Worm (Caenorhabditis elegans) whole organism, L4 larva: Measurements from ENCODE around the gene Y57E12B.11.

ENCODE experiments used
- D1046.2 ChIP-seq: fragments of 200-800 bp; sonication (Bioruptor generic); IDR thresholded peaks from 2 replicates; pipeline ENCODE4 v1.3.6; 2022; ENCODE audit warnings: missing genetic modification characterization, missing compliant biosample characterization
- F37D6.2 ChIP-seq: sonication (generic microtip); optimal IDR thresholded peaks from 2 replicates; lab custom pipeline; 2016; ENCODE audit warnings: mild to moderate bottlenecking, missing genetic modification characterization, missing compliant biosample characterization
- F44E2.7 ChIP-seq: fragments of 200-800 bp; sonication (Bioruptor generic); IDR thresholded peaks from 2 replicates; pipeline ENCODE4 v2.1.2; 2022; ENCODE audit warnings: missing genetic modification characterization, missing compliant biosample characterization
- F49E8.2 ChIP-seq: sonication (generic microtip); optimal IDR thresholded peaks from 2 replicates; lab custom pipeline; 2016; ENCODE audit warnings: missing compliant biosample characterization, mild to moderate bottlenecking, missing genetic modification characterization, borderline replicate concordance
- R02D3.7 ChIP-seq: fragments of 150-350 bp; sonication (generic microtip); optimal IDR thresholded peaks from 3 replicates; lab custom pipeline; 2014; ENCODE audit warnings: missing biosample characterization, missing genetic modification characterization
- T20F7.1 ChIP-seq: fragments of 200-800 bp; sonication (Bioruptor generic); optimal IDR thresholded peaks from 2 replicates; lab custom pipeline; 2018; ENCODE audit warnings: mild to moderate bottlenecking, missing genetic modification characterization, missing compliant biosample characterization
- T26A8.4 ChIP-seq: fragments of 200-800 bp; sonication (Bioruptor generic); IDR thresholded peaks from 2 replicates; pipeline ENCODE4 v1.3.6; 2022; ENCODE audit warnings: missing genetic modification characterization, missing compliant biosample characterization
- Y105C5A.15 ChIP-seq: fragments of 200-800 bp; sonication (Bioruptor generic); IDR thresholded peaks from 2 replicates; pipeline ENCODE4 v1.3.6; 2022; ENCODE audit warnings: missing genetic modification characterization, missing compliant biosample characterization
- Y5F2A.4 ChIP-seq: fragments of 200-800 bp; sonication (Bioruptor generic); optimal IDR thresholded peaks from 2 replicates; lab custom pipeline; 2018; ENCODE audit warnings: mild to moderate bottlenecking, missing genetic modification characterization, missing compliant biosample characterization
- aly-2 ChIP-seq: sonication (generic microtip); optimal IDR thresholded peaks from 2 replicates; lab custom pipeline; 2018; ENCODE audit warnings: missing biosample characterization, missing genetic modification characterization
- ceh-44 ChIP-seq: fragments of 200-800 bp; sonication (Bioruptor generic); IDR thresholded peaks from 2 replicates; pipeline ENCODE4 v1.3.6; 2022; ENCODE audit warnings: missing genetic modification reagents, missing genetic modification characterization, missing compliant biosample characterization
- cey-2 ChIP-seq: sonication (generic microtip); optimal IDR thresholded peaks from 3 replicates; lab custom pipeline; 2017; ENCODE audit warnings: missing genetic modification characterization, mild to moderate bottlenecking, missing compliant biosample characterization, antibody characterized with exemption, borderline replicate concordance; ENCODE audit not compliant: insufficient read depth
- daf-16 ChIP-seq, 3 experiments: sonication (generic microtip); optimal IDR thresholded peaks; 2 replicates each; lab custom pipeline; 2016 to 2017; ENCODE audit warnings: missing genetic modification characterization in 3 of 3, missing genetic modification reagents in 3 of 3, mild to moderate bottlenecking in 2 of 3, missing compliant biosample characterization in 2 of 3, missing biosample characterization in 1 of 3, moderate library complexity in 1 of 3
- daf-19 ChIP-seq: fragments of 200-800 bp; sonication (Bioruptor generic); conservative IDR thresholded peaks from 2 replicates; pipeline ENCODE4 v1.3.6; 2022; ENCODE audit warnings: missing genetic modification characterization, missing compliant biosample characterization
- dmd-8 ChIP-seq: fragments of 200-800 bp; sonication (Bioruptor generic); IDR thresholded peaks from 2 replicates; pipeline ENCODE4 v1.3.6; 2022; ENCODE audit warnings: missing genetic modification characterization, missing compliant biosample characterization
- dpl-1 ChIP-seq: fragments of 150-350 bp; optimal IDR thresholded peaks from 2 replicates; lab custom pipeline; 2014; ENCODE audit warnings: missing biosample characterization, missing genetic modification reagents, missing genetic modification characterization
- egl-43 ChIP-seq: fragments of 200-800 bp; sonication (Bioruptor generic); IDR thresholded peaks from 2 replicates; pipeline ENCODE4 v1.3.6; 2022; ENCODE audit warnings: missing genetic modification reagents, missing genetic modification characterization, missing compliant biosample characterization
- fkh-10 ChIP-seq: fragments of 150-350 bp; optimal IDR thresholded peaks from 2 replicates; lab custom pipeline; 2014; ENCODE audit warnings: missing biosample characterization, missing genetic modification reagents, missing genetic modification characterization
- hlh-11 ChIP-seq: fragments of 200-800 bp; sonication (Bioruptor generic); optimal IDR thresholded peaks from 2 replicates; lab custom pipeline; 2018; ENCODE audit warnings: mild to moderate bottlenecking, missing genetic modification characterization, missing compliant biosample characterization
- jun-1 ChIP-seq: fragments of 150-350 bp; optimal IDR thresholded peaks from 2 replicates; lab custom pipeline; 2014; ENCODE audit warnings: missing biosample characterization, missing genetic modification reagents, missing genetic modification characterization
- lim-7 ChIP-seq: fragments of 200-800 bp; sonication (Bioruptor generic); IDR thresholded peaks from 2 replicates; pipeline ENCODE4 v1.3.6; 2022; ENCODE audit warnings: missing genetic modification characterization, missing compliant biosample characterization
- mdl-1 ChIP-seq, 2 experiments: fragments of 150-350 bp in 1 of 2; sonication (generic microtip) in 1 of 2; optimal IDR thresholded peaks; 2 replicates each; lab custom pipeline; 2014 to 2017; ENCODE audit warnings: missing biosample characterization in 2 of 2, missing genetic modification characterization in 2 of 2
- mxl-2 ChIP-seq: fragments of 200-800 bp; sonication (Bioruptor generic); conservative IDR thresholded peaks from 2 replicates; pipeline ENCODE4 v1.3.6; 2022; ENCODE audit warnings: missing genetic modification reagents, missing genetic modification characterization, missing compliant biosample characterization
- nhr-11 ChIP-seq: fragments of 150-350 bp; optimal IDR thresholded peaks from 2 replicates; lab custom pipeline; 2014; ENCODE audit warnings: missing biosample characterization, missing genetic modification characterization
- nhr-111 ChIP-seq: fragments of 200-800 bp; sonication (Bioruptor generic); optimal IDR thresholded peaks from 2 replicates; lab custom pipeline; 2018; ENCODE audit warnings: mild to moderate bottlenecking, missing genetic modification characterization, missing compliant biosample characterization
- nhr-28 ChIP-seq: fragments of 150-350 bp; optimal IDR thresholded peaks from 2 replicates; lab custom pipeline; 2014; ENCODE audit warnings: missing biosample characterization, missing genetic modification characterization
- nhr-42 ChIP-seq: fragments of 200-800 bp; sonication (Bioruptor generic); IDR thresholded peaks from 2 replicates; pipeline ENCODE4 v1.3.6; 2022; ENCODE audit warnings: missing genetic modification characterization, missing compliant biosample characterization
- rbr-2 ChIP-seq: sonication (generic microtip); optimal IDR thresholded peaks from 2 replicates; lab custom pipeline; 2016; ENCODE audit warnings: missing genotype, missing genetic modification characterization, missing compliant biosample characterization
- sdz-12 ChIP-seq: fragments of 200-800 bp; sonication (Bioruptor generic); optimal IDR thresholded peaks from 2 replicates; lab custom pipeline; 2018; ENCODE audit warnings: mild to moderate bottlenecking, missing genetic modification characterization, missing compliant biosample characterization
- snpc-4 ChIP-seq: fragments of 150-350 bp; optimal IDR thresholded peaks from 2 replicates; lab custom pipeline; 2014; ENCODE audit warnings: missing biosample characterization, missing genetic modification characterization
- tag-97 ChIP-seq: fragments of 200-800 bp; sonication (Bioruptor generic); IDR thresholded peaks from 2 replicates; pipeline ENCODE4 v1.3.6; 2022; ENCODE audit warnings: missing genetic modification characterization, missing compliant biosample characterization
- unc-39 ChIP-seq: sonication (generic microtip); optimal IDR thresholded peaks from 2 replicates; lab custom pipeline; 2017; ENCODE audit warnings: missing biosample characterization, missing genetic modification characterization

Y57E12B.11 gene

DNA sequence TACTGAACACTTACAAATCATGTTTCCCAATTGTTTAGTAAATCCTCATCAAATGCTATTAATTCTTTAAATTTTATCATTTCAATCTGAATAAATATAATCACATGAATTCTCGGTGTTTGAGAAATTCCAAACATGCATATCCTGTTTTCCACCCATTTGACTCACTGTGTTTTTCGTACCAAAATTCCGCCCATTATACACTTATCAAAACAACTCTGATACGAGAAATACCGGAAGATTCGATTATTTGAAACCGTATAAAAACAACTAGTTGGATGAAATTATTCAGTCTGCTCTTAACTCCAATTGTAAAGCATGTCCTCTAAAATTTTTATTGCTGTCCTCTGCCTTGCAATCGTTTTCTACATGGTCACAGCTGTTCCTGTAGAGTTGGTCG, 1.4 kb downstream of the Y57E12B.11 start, which contains the start of gene Y57E12B.1:
TSS of gene Y57E12B.1 (plus strand) at position 301 of the 400 bp plus-strand sequence.
- TF ChIP-seq tag-97 (GFP tag; lab: Robert Waterston, UW) (no peak), R02D3.7 (tag; lab: Kevin White, UChicago) (no peak), nhr-28 (no peak)

DNA sequence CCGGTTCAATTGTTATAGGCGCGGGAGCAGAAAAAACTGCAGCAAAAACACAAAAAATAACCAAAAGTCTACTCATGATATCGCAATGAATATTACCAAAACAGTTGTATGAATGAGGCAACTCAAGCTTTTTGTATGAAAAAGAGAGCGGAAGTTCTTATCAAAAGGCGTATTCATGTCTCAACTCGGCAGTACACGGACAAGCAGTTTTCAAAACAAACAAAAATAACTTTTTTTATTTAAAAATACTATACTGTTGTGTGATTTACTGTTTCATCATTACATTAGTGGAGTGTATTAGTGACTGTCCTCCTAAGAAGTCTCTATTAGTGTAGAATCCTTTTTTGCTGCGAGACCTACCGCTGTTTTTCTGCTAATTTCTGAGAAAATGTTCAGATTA, 2.2 kb downstream of the Y57E12B.11 start, which contains the start of gene Y57E12B.4:
TSS of gene Y57E12B.4 (minus strand) at position 101 of the 400 bp plus-strand sequence.
- TF ChIP-seq rbr-2 (tag; lab: Kevin White, UChicago) (no peak), nhr-42 (GFP tag; lab: Robert Waterston, UW) (no peak), mxl-2 (GFP tag; lab: Robert Waterston, UW) (no peak), mdl-1 (tag; optimal IDR thresholded peaks at IDR 0.05; lab: Kevin White, UChicago) (no peak), sdz-12 (GFP tag; lab: Kevin White, UChicago) (no peak), tag-97 (GFP tag; lab: Robert Waterston, UW) (no peak), cey-2 (tag; lab: Kevin White, UChicago) (no peak), Y105C5A.15 (GFP tag; lab: Robert Waterston, UW) (no peak), aly-2 (tag; lab: Kevin White, UChicago) (no peak), F44E2.7 (GFP tag; lab: Robert Waterston, UW) (no peak)

DNA sequence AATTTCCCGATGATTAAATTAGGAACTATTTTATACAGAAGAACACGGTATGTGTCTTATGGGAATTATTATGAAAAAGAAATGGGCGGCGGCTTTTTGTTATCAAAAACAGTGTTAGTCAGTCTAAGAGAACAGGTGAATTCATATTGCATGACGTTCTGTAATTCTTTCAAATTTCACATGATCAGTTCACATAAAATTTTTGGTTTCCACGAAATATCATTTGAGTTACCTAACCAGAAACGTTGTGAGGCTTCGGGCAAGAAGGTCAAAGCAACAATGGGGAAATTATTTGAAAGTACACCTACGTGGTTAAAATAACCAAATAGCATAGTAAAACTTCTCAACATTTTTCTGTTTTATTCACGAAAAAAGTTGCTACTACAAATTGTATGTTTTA, 13.8 kb downstream of the Y57E12B.11 start, which contains the start of gene Y57E12B.10:
TSS of gene Y57E12B.10 (minus strand) at position 101 of the 400 bp plus-strand sequence.
- TF ChIP-seq cey-2 (tag; lab: Kevin White, UChicago) (no peak), D1046.2 (GFP tag; lab: Robert Waterston, UW) (no peak), Y5F2A.4 (no peak), egl-43 (no peak), unc-39 (tag; lab: Kevin White, UChicago) (no peak), lim-7 (no peak), dmd-8 (GFP tag; lab: Robert Waterston, UW) (no peak), snpc-4 (tag; lab: Kevin White, UChicago) (no peak), T20F7.1 (no peak), F49E8.2 (tag; lab: Kevin White, UChicago) (no peak), T26A8.4 (GFP tag; lab: Robert Waterston, UW) (no peak), dpl-1 (no peak)

DNA sequence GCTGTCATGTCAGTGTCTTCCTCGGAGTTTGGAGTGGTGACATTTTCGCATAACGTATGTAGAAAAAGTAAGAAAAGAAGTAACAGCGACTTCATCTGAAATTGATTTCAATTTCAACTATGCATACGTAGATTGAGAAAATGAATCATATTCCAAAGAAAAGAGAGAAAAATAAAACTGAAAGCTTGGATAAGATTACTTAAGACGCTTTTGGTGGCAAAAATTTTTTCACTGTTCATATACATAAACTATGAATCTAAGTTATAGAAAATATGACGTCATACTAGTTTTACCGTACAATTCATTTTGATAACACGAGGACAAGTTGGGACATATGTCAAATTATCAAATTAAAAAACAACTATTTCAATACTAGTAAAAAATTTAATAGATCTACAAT, 15.5 kb downstream of the Y57E12B.11 start, which contains the start of gene lipl-6:
TSS of gene lipl-6 (minus strand) at position 101 of the 400 bp plus-strand sequence.
- TF ChIP-seq ceh-44 (GFP tag; lab: Robert Waterston, UW): no peak
- TF ChIP-seq nhr-111 (GFP tag; lab: Kevin White, UChicago): no peak
- no peak for TF ChIP-seq jun-1 (tag; lab: Kevin White, UChicago)
- TF ChIP-seq fkh-10 (GFP tag; lab: Kevin White, UChicago): no peak
- TF ChIP-seq daf-19 (GFP tag; lab: Robert Waterston, UW): no peak

DNA sequence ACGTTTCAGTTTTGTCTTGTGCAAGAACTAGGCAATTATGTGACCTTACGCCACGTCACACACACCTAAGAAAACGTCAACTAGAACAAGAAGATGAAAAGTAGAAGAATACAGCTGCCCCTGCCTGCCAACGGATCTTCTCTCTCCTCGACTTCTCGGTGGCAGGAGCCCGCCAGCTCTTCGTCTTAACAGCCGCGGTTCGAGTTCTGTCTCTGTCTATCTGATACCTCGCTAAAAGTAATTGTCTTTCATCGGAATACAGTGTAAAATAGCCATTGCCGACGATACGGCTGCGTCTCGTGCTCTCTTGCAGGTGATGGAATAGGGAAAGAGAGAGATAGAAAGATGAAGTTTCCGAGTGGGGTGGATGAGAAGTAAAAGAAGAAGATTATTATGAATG, 19.4 kb downstream of the Y57E12B.11 start:
- TF ChIP-seq nhr-11 (tag; lab: Kevin White, UChicago) (peak; percentile 13), hlh-11 (tag; lab: Kevin White, UChicago) (peak; percentile 45), F37D6.2 (tag; lab: Kevin White, UChicago) (no peak), lim-7 (no peak), daf-16 (GFP tag; optimal IDR thresholded peaks at IDR 0.05; lab: Kevin White, UChicago) (peak in 1 of 2 experiments; percentile 12), daf-16 (tag; optimal IDR thresholded peaks at IDR 0.05; lab: Kevin White, UChicago) (no peak)
